Fruit fly (Drosophila melanogaster): ENCODE measurements around the gene Socs16D.

The Socs16D gene

dm6 chrX:17841923-17842322 lies 14.6 kb upstream of the Socs16D start, which contains the start of gene Taf9 (continued):
- TF ChIP-seq pita (GFP tag; optimal IDR thresholded peaks at IDR 0.05) = no peak
- no peak for TF ChIP-seq Ravus (GFP tag; IDR thresholded peaks at IDR 0.05)
- no peak for TF ChIP-seq tup (GFP tag; optimal IDR thresholded peaks at IDR 0.05)
- TF ChIP-seq Optix (GFP tag; IDR thresholded peaks at IDR 0.05) = no peak
- TF ChIP-seq NC2β (GFP tag; optimal IDR thresholded peaks at IDR 0.05) = no peak
- no peak for TF ChIP-seq CG1529 (GFP tag; optimal IDR thresholded peaks at IDR 0.05)
- TF ChIP-seq CG15011 (GFP tag; optimal IDR thresholded peaks at IDR 0.05) = no peak
- TF ChIP-seq grn (GFP tag; optimal IDR thresholded peaks at IDR 0.05) = no peak
- TF ChIP-seq Sox100B (GFP tag; optimal IDR thresholded peaks at IDR 0.05) = no peak
- peak; percentile 89 for TF ChIP-seq CG16813 (GFP tag; IDR thresholded peaks at IDR 0.05; ENCODE audit: partially characterized antibody)
- TF ChIP-seq HHEX (GFP tag; optimal IDR thresholded peaks at IDR 0.05) = no peak
- no peak for TF ChIP-seq CG11093 (GFP tag; IDR thresholded peaks at IDR 0.05)
- TF ChIP-seq bowl (GFP tag; IDR thresholded peaks at IDR 0.05) = no peak
- TF ChIP-seq otp (GFP tag; IDR thresholded peaks at IDR 0.05) = no peak
- TF ChIP-seq CG10321 (GFP tag; IDR thresholded peaks at IDR 0.05) = no peak
- TF ChIP-seq CG6689 (GFP tag; IDR thresholded peaks at IDR 0.05) = no peak
- no peak for TF ChIP-seq CG10366 (GFP tag; IDR thresholded peaks at IDR 0.05)
- no peak for TF ChIP-seq btn (GFP tag; optimal IDR thresholded peaks at IDR 0.05)
- no peak for TF ChIP-seq Lpt (GFP tag; optimal IDR thresholded peaks at IDR 0.05)
- no peak for TF ChIP-seq her (GFP tag; optimal IDR thresholded peaks at IDR 0.05)
- TF ChIP-seq Oli (tag; optimal IDR thresholded peaks at IDR 0.05) = no peak
- TF ChIP-seq Max (GFP tag; optimal IDR thresholded peaks at IDR 0.05) = no peak
- TF ChIP-seq sisA (GFP tag; IDR thresholded peaks at IDR 0.05) = no peak
- no peak for TF ChIP-seq CG7271 (tag; optimal IDR thresholded peaks at IDR 0.05)
- no peak for TF ChIP-seq CG30403 (GFP tag; optimal IDR thresholded peaks at IDR 0.05)
- TF ChIP-seq CG10654 (GFP tag; optimal IDR thresholded peaks at IDR 0.05) = no peak
- TF ChIP-seq dmrt99B (tag; optimal IDR thresholded peaks at IDR 0.05) = no peak
- TF ChIP-seq Aef1 (GFP tag; IDR thresholded peaks at IDR 0.05) = no peak
- no peak for TF ChIP-seq NfI (GFP tag; optimal IDR thresholded peaks at IDR 0.05)
- TF ChIP-seq tgo (GFP tag; IDR thresholded peaks at IDR 0.05) = no peak
- TF ChIP-seq CG10959 (GFP tag; IDR thresholded peaks at IDR 0.05) = no peak
- peak; percentile 56 for TF ChIP-seq CG1603 (tag; optimal IDR thresholded peaks at IDR 0.05)
- 0 out of 3 replicates have a peak, but pooled peaks have one; percentile 50 for TF ChIP-seq CG34422 (GFP tag; IDR thresholded peaks at IDR 0.05)
- no peak for TF ChIP-seq eve (GFP tag; optimal IDR thresholded peaks at IDR 0.05)
- no peak for TF ChIP-seq emc (GFP tag; optimal IDR thresholded peaks at IDR 0.05)
- TF ChIP-seq CG4360 (GFP tag; IDR thresholded peaks at IDR 0.05) = no peak
- TF ChIP-seq Opbp (GFP tag; IDR thresholded peaks at IDR 0.05; ENCODE audit: partially characterized antibody) = peak; percentile 90
- TF ChIP-seq CG31365 (tag; optimal IDR thresholded peaks at IDR 0.05) = no peak
- no peak for TF ChIP-seq CG10274 (GFP tag; optimal IDR thresholded peaks at IDR 0.05)
- no peak for TF ChIP-seq nerfin-1 (tag; optimal IDR thresholded peaks at IDR 0.05)
- TF ChIP-seq org-1 (GFP tag; optimal IDR thresholded peaks at IDR 0.05) = no peak
- TF ChIP-seq dimm (GFP tag; IDR thresholded peaks at IDR 0.05) = no peak
- no peak for TF ChIP-seq CG11247 (GFP tag; IDR thresholded peaks at IDR 0.05)
- TF ChIP-seq en (GFP tag; optimal IDR thresholded peaks at IDR 0.05) = no peak
- no peak for TF ChIP-seq dati (GFP tag; IDR thresholded peaks at IDR 0.05)
- no peak for TF ChIP-seq ssp (GFP tag; IDR thresholded peaks at IDR 0.05)
- no peak for TF ChIP-seq GATAe (GFP tag; conservative IDR thresholded peaks at IDR 0.05)
- TF ChIP-seq CG16779 (GFP tag; IDR thresholded peaks at IDR 0.05) = no peak
- TF ChIP-seq Kr (GFP tag; optimal IDR thresholded peaks at IDR 0.05) = no peak
- TF ChIP-seq CG2199 (GFP tag; IDR thresholded peaks at IDR 0.05) = no peak
- no peak for TF ChIP-seq D19A (tag; optimal IDR thresholded peaks at IDR 0.05)
- no peak for TF ChIP-seq az2 (GFP tag; optimal IDR thresholded peaks at IDR 0.05)
- no peak for TF ChIP-seq trh (GFP tag; optimal IDR thresholded peaks at IDR 0.05)
- no peak for TF ChIP-seq CG9876 (GFP tag; optimal IDR thresholded peaks at IDR 0.05)
